Worm (Caenorhabditis elegans): ENCODE results near the gene C37E2.10.

DNA sequence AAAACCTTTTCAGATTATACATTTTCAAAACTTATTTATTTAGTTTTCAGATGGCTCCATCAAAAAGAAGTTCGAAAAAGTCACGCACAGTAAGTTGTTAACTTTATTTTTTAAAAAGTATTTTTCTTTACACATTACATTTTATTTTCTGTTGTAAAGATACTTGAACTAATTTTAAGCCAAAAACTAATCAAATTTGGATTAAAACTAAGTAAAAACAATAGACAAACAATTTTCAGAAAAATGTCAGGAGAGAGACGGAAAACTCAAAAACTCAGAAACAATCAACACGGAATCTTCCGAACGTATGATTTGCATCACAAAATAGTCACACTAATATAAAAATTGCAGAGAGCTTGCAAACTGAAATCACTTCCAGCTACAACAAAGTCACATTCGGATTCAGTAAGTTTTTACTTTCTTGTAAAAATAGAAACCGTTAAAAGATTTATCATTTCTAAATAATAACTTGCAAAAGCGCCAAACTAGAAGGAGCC, 36.8 kb upstream of the C37E2.10 start, which contains the start of gene ceh-89:
- TF ChIP-seq jun-1 (tag; optimal IDR thresholded peaks at IDR 0.05) (no peak), unc-62 (GFP tag; optimal IDR thresholded peaks at IDR 0.05) (no peak), sup-37 (GFP tag; optimal IDR thresholded peaks at IDR 0.05) (no peak), nhr-20 (tag; optimal IDR thresholded peaks at IDR 0.05) (no peak), nhr-28 (tag; optimal IDR thresholded peaks at IDR 0.05) (no peak), elt-3 (tag; optimal IDR thresholded peaks at IDR 0.05) (no peak)

Measured in whole organism, L1 larva.